Worm (Caenorhabditis elegans): Measurements from ENCODE around the gene ZK105.13.

ZK105.13 gene

ce11 chrV:7730488-7730887 is 17.5 kb upstream of the ZK105.13 start (continued):
- no peak for TF ChIP-seq tlp-1 (tag; optimal IDR thresholded peaks at IDR 0.05)
- no peak for TF ChIP-seq lin-39 (tag; optimal IDR thresholded peaks at IDR 0.05)
- TF ChIP-seq vab-15 (tag; optimal IDR thresholded peaks at IDR 0.05): no peak
- TF ChIP-seq ceh-82 (tag; optimal IDR thresholded peaks at IDR 0.05): peak in 2 of 3 experiments; percentile 28 to 30
- TF ChIP-seq ztf-4 (tag; optimal IDR thresholded peaks at IDR 0.05): peak; percentile 73
- TF ChIP-seq ztf-11 (tag; optimal IDR thresholded peaks at IDR 0.05): no peak
- no peak for TF ChIP-seq pag-3 (tag; optimal IDR thresholded peaks at IDR 0.05; ENCODE audit: borderline replicate concordance, insufficient read depth)
- peak; percentile 79 for TF ChIP-seq snu-23 (GFP tag; optimal IDR thresholded peaks at IDR 0.05)
- TF ChIP-seq hlh-17 (GFP tag; optimal IDR thresholded peaks at IDR 0.05; ENCODE audit: borderline replicate concordance): no peak
- TF ChIP-seq nhr-19 (GFP tag; conservative IDR thresholded peaks at IDR 0.05): peak; percentile 49
- no peak for TF ChIP-seq nhr-12 (tag; optimal IDR thresholded peaks at IDR 0.05)
- TF ChIP-seq mab-9 (GFP tag; IDR thresholded peaks at IDR 0.05): no peak
- peak; percentile 13 for TF ChIP-seq unc-130 (tag; optimal IDR thresholded peaks at IDR 0.05)
- TF ChIP-seq C34B4.2 (tag; optimal IDR thresholded peaks at IDR 0.05): no peak
- TF ChIP-seq pqm-1 (tag; optimal IDR thresholded peaks at IDR 0.05): no peak
- TF ChIP-seq unc-98 (GFP tag; IDR thresholded peaks at IDR 0.05): no peak
- no peak for TF ChIP-seq aha-1 (tag; optimal IDR thresholded peaks at IDR 0.05)
- no peak for TF ChIP-seq sptf-1 (tag; optimal IDR thresholded peaks at IDR 0.05)
- TF ChIP-seq efl-3 (GFP tag; optimal IDR thresholded peaks at IDR 0.05): no peak
- peak; percentile 21 for TF ChIP-seq unc-86 (tag; optimal IDR thresholded peaks at IDR 0.05)
- no peak for TF ChIP-seq pax-3 (tag; optimal IDR thresholded peaks at IDR 0.05)
- no peak for TF ChIP-seq zag-1 (tag; optimal IDR thresholded peaks at IDR 0.05)
- no peak for TF ChIP-seq zip-4 (GFP tag; optimal IDR thresholded peaks at IDR 0.05)
- peak; percentile 42 for TF ChIP-seq nhr-77 (tag; optimal IDR thresholded peaks at IDR 0.05)
- TF ChIP-seq nhr-20 (tag; optimal IDR thresholded peaks at IDR 0.05): peak; percentile 67
- TF ChIP-seq isw-1 (GFP tag; IDR thresholded peaks at IDR 0.05): no peak
- TF ChIP-seq ceh-90 (tag; optimal IDR thresholded peaks at IDR 0.05): no peak
- peak; percentile 66 for TF ChIP-seq nhr-90 (tag; optimal IDR thresholded peaks at IDR 0.05; ENCODE audit: poor library complexity)
- TF ChIP-seq nhr-47 (tag; optimal IDR thresholded peaks at IDR 0.05): peak; percentile 59
- no peak for TF ChIP-seq nhr-28 (tag; optimal IDR thresholded peaks at IDR 0.05)
- TF ChIP-seq nhr-85 (tag): peak; percentile 69
- peak; percentile 45 for TF ChIP-seq fkh-8 (tag; optimal IDR thresholded peaks at IDR 0.05)
- TF ChIP-seq skn-1 (tag; optimal IDR thresholded peaks at IDR 0.05): no peak
- peak; percentile 32 for TF ChIP-seq tbx-2 (tag; optimal IDR thresholded peaks at IDR 0.05)
- TF ChIP-seq egl-27 (tag; optimal IDR thresholded peaks at IDR 0.05): no peak
- TF ChIP-seq irx-1 (tag; optimal IDR thresholded peaks at IDR 0.05): peak; percentile 14
- TF ChIP-seq mef-2 (tag; optimal IDR thresholded peaks at IDR 0.05): no peak
- TF ChIP-seq lin-13 (GFP tag; optimal IDR thresholded peaks at IDR 0.05): peak; percentile 42
- no peak for TF ChIP-seq F16B12.6 (tag; optimal IDR thresholded peaks at IDR 0.05)
- no peak for TF ChIP-seq nhr-11 (tag; optimal IDR thresholded peaks at IDR 0.05)
- no peak for TF ChIP-seq ces-1 (GFP tag; optimal IDR thresholded peaks at IDR 0.05)
- TF ChIP-seq sup-37 (GFP tag; optimal IDR thresholded peaks at IDR 0.05): no peak
- peak; percentile 32 for TF ChIP-seq xbp-1 (tag; optimal IDR thresholded peaks at IDR 0.05)
- no peak for TF ChIP-seq elt-2 (tag; optimal IDR thresholded peaks at IDR 0.05)
- TF ChIP-seq mep-1 (tag; optimal IDR thresholded peaks at IDR 0.05): peak; percentile 44

- TF ChIP-seq efl-1 (optimal IDR thresholded peaks at IDR 0.05) (no peak), efl-1 (GFP tag; optimal IDR thresholded peaks at IDR 0.05 in 1 of 2) (peak in 1 of 2 experiments; percentile 37), nhr-20 (tag; optimal IDR thresholded peaks at IDR 0.05) (no peak), nhr-85 (tag) (peak; percentile 87), blmp-1 (tag; optimal IDR thresholded peaks at IDR 0.05) (peak; percentile 79), elt-3 (tag; optimal IDR thresholded peaks at IDR 0.05) (peak in 1 of 6 experiments; percentile 18)
These were observed 15.7 kb upstream of the ZK105.13 start, which contains the start of gene Y97E10C.1 for ce11 chrV:7728679-7729027. TSS of gene Y97E10C.1 (plus strand) at chrV:7728879.
